Worm (Caenorhabditis elegans) whole organism, L4 larva: Measurements from ENCODE around the gene Y67H2A.7.

Source experiments
- D1046.2 ChIP-seq: fragments of 200-800 bp; sonication (Bioruptor generic); IDR thresholded peaks from 2 replicates; pipeline ENCODE4 v1.3.6; 2022; ENCODE audit warnings: missing genetic modification characterization, missing compliant biosample characterization
- F26F4.8 ChIP-seq: fragments of 200-800 bp; sonication (Bioruptor generic); conservative IDR thresholded peaks from 2 replicates; pipeline ENCODE4 v1.3.6; 2022; ENCODE audit warnings: missing genetic modification characterization, missing compliant biosample characterization
- F49E8.2 ChIP-seq: sonication (generic microtip); optimal IDR thresholded peaks from 2 replicates; lab custom pipeline; 2016; ENCODE audit warnings: missing compliant biosample characterization, mild to moderate bottlenecking, missing genetic modification characterization, borderline replicate concordance
- R02D3.7 ChIP-seq: fragments of 150-350 bp; sonication (generic microtip); optimal IDR thresholded peaks from 3 replicates; lab custom pipeline; 2014; ENCODE audit warnings: missing biosample characterization, missing genetic modification characterization
- T20F7.1 ChIP-seq: fragments of 200-800 bp; sonication (Bioruptor generic); optimal IDR thresholded peaks from 2 replicates; lab custom pipeline; 2018; ENCODE audit warnings: mild to moderate bottlenecking, missing genetic modification characterization, missing compliant biosample characterization
- T26A8.4 ChIP-seq: fragments of 200-800 bp; sonication (Bioruptor generic); IDR thresholded peaks from 2 replicates; pipeline ENCODE4 v1.3.6; 2022; ENCODE audit warnings: missing genetic modification characterization, missing compliant biosample characterization
- Y48G9A.11 ChIP-seq: fragments of 200-800 bp; sonication (Bioruptor generic); IDR thresholded peaks from 2 replicates; pipeline ENCODE4 v1.3.6; 2022; ENCODE audit warnings: missing genetic modification reagents, missing genetic modification characterization, missing compliant biosample characterization
- ZK337.2 ChIP-seq: fragments of 200-800 bp; sonication (Bioruptor generic); IDR thresholded peaks from 2 replicates; pipeline ENCODE4 v1.3.6; 2022; ENCODE audit warnings: missing genetic modification reagents, missing genetic modification characterization, missing compliant biosample characterization
- aha-1 ChIP-seq: fragments of 150-350 bp; peaks from one replicate; lab custom pipeline; 2014; ENCODE audit warnings: missing biosample characterization, missing genetic modification characterization
- aly-2 ChIP-seq: sonication (generic microtip); optimal IDR thresholded peaks from 2 replicates; lab custom pipeline; 2018; ENCODE audit warnings: missing biosample characterization, missing genetic modification characterization
- ama-1 ChIP-seq: fragments of 150-350 bp; optimal IDR thresholded peaks from 2 replicates; lab custom pipeline; 2014; ENCODE audit warnings: inconsistent platforms, mixed read lengths
- arid-1 ChIP-seq: fragments of 200-800 bp; sonication (Bioruptor generic); conservative IDR thresholded peaks from 2 replicates; pipeline ENCODE4 v1.3.6; 2022; ENCODE audit warnings: missing genetic modification reagents, missing genetic modification characterization, missing compliant biosample characterization
- ceh-28 ChIP-seq: fragments of 150-350 bp; optimal IDR thresholded peaks from 2 replicates; lab custom pipeline; 2014; ENCODE audit warnings: missing biosample characterization, missing genetic modification reagents, missing genetic modification characterization
- ceh-44 ChIP-seq: fragments of 200-800 bp; sonication (Bioruptor generic); IDR thresholded peaks from 2 replicates; pipeline ENCODE4 v1.3.6; 2022; ENCODE audit warnings: missing genetic modification reagents, missing genetic modification characterization, missing compliant biosample characterization
- ceh-62 ChIP-seq: sonication (generic microtip); optimal IDR thresholded peaks from 2 replicates; lab custom pipeline; 2017; ENCODE audit warnings: missing biosample characterization, missing genetic modification characterization
- ceh-82 ChIP-seq: sonication (generic microtip); optimal IDR thresholded peaks from 2 replicates; lab custom pipeline; 2017; ENCODE audit warnings: missing biosample characterization, missing genetic modification characterization
- ctbp-1 ChIP-seq: fragments of 200-800 bp; sonication (Bioruptor generic); IDR thresholded peaks from 2 replicates; pipeline ENCODE4 v1.3.6; 2022; ENCODE audit warnings: missing genetic modification reagents, missing genetic modification characterization, missing compliant biosample characterization
- daf-16 ChIP-seq, 3 experiments: sonication (generic microtip); optimal IDR thresholded peaks; 2 replicates each; lab custom pipeline; 2016 to 2017; ENCODE audit warnings: missing genetic modification characterization in 3 of 3, missing genetic modification reagents in 3 of 3, mild to moderate bottlenecking in 2 of 3, missing compliant biosample characterization in 2 of 3, missing biosample characterization in 1 of 3, moderate library complexity in 1 of 3
- daf-19 ChIP-seq: fragments of 200-800 bp; sonication (Bioruptor generic); conservative IDR thresholded peaks from 2 replicates; pipeline ENCODE4 v1.3.6; 2022; ENCODE audit warnings: missing genetic modification characterization, missing compliant biosample characterization
- dmd-9 ChIP-seq: fragments of 200-800 bp; sonication (Bioruptor generic); IDR thresholded peaks from 2 replicates; pipeline ENCODE4 v1.3.6; 2022; ENCODE audit warnings: missing genetic modification reagents, missing genetic modification characterization, missing compliant biosample characterization
- dpl-1 ChIP-seq: fragments of 150-350 bp; optimal IDR thresholded peaks from 2 replicates; lab custom pipeline; 2014; ENCODE audit warnings: missing biosample characterization, missing genetic modification reagents, missing genetic modification characterization
- duxl-1 ChIP-seq: sonication (generic microtip); optimal IDR thresholded peaks from 2 replicates; lab custom pipeline; 2016; ENCODE audit warnings: mild to moderate bottlenecking, missing genetic modification characterization, moderate library complexity, missing compliant biosample characterization; ENCODE audit not compliant: poor library complexity
- egl-27 ChIP-seq: sonication (generic microtip); optimal IDR thresholded peaks from 3 replicates; lab custom pipeline; 2017; ENCODE audit warnings: missing biosample characterization, missing genetic modification reagents, missing genetic modification characterization
- egl-43 ChIP-seq: fragments of 200-800 bp; sonication (Bioruptor generic); IDR thresholded peaks from 2 replicates; pipeline ENCODE4 v1.3.6; 2022; ENCODE audit warnings: missing genetic modification reagents, missing genetic modification characterization, missing compliant biosample characterization
- fkh-10 ChIP-seq: fragments of 150-350 bp; optimal IDR thresholded peaks from 2 replicates; lab custom pipeline; 2014; ENCODE audit warnings: missing biosample characterization, missing genetic modification reagents, missing genetic modification characterization
- fos-1 ChIP-seq: fragments of 150-350 bp; optimal IDR thresholded peaks from 2 replicates; lab custom pipeline; 2014; ENCODE audit warnings: missing biosample characterization, missing genetic modification characterization
- jun-1 ChIP-seq: fragments of 150-350 bp; optimal IDR thresholded peaks from 2 replicates; lab custom pipeline; 2014; ENCODE audit warnings: missing biosample characterization, missing genetic modification reagents, missing genetic modification characterization
- lim-7 ChIP-seq: fragments of 200-800 bp; sonication (Bioruptor generic); IDR thresholded peaks from 2 replicates; pipeline ENCODE4 v1.3.6; 2022; ENCODE audit warnings: missing genetic modification characterization, missing compliant biosample characterization
- lin-1 ChIP-seq: fragments of 200-800 bp; sonication (Bioruptor generic); IDR thresholded peaks from 2 replicates; pipeline ENCODE4 v1.3.6; 2022; ENCODE audit warnings: missing genetic modification reagents, missing genetic modification characterization, missing compliant biosample characterization
- lin-29 ChIP-seq: fragments of 200-800 bp; sonication (Bioruptor generic); IDR thresholded peaks from 2 replicates; pipeline ENCODE4 v1.3.6; 2022; ENCODE audit warnings: missing genetic modification reagents, missing genetic modification characterization, missing compliant biosample characterization
- lsy-2 ChIP-seq, 2 experiments: fragments of 150-350 bp in 1 of 2; sonication (generic microtip) in 1 of 2; optimal IDR thresholded peaks; 2 replicates each; lab custom pipeline; 2014 to 2017; ENCODE audit warnings: missing biosample characterization in 2 of 2, missing genetic modification characterization in 2 of 2
- madf-5 ChIP-seq, 2 experiments: fragments of 200-800 bp; sonication (Bioruptor generic); IDR thresholded peaks; 2 replicates each; pipeline ENCODE4 v1.3.6; 2022; ENCODE audit warnings: missing compliant biosample characterization in 2 of 2, missing genetic modification characterization in 2 of 2
- madf-9 ChIP-seq: fragments of 200-800 bp; sonication (Bioruptor generic); conservative IDR thresholded peaks from 2 replicates; pipeline ENCODE4 v1.3.6; 2022; ENCODE audit warnings: missing genetic modification reagents, missing genetic modification characterization, missing compliant biosample characterization
- mdl-1 ChIP-seq, 2 experiments: fragments of 150-350 bp in 1 of 2; sonication (generic microtip) in 1 of 2; optimal IDR thresholded peaks; 2 replicates each; lab custom pipeline; 2014 to 2017; ENCODE audit warnings: missing biosample characterization in 2 of 2, missing genetic modification characterization in 2 of 2
- mep-1 ChIP-seq: fragments of 150-350 bp; sonication (generic microtip); optimal IDR thresholded peaks from 3 replicates; lab custom pipeline; 2014; ENCODE audit warnings: missing biosample characterization, missing genetic modification characterization
- mes-2 ChIP-seq: sonication (generic microtip); optimal IDR thresholded peaks from 2 replicates; lab custom pipeline; 2016; ENCODE audit warnings: missing genotype, mild to moderate bottlenecking, missing genetic modification characterization, missing compliant biosample characterization; ENCODE audit not compliant: poor library complexity, severe bottlenecking
- mxl-3 ChIP-seq: fragments of 200-800 bp; sonication (Bioruptor generic); optimal IDR thresholded peaks from 2 replicates; lab custom pipeline; 2018; ENCODE audit warnings: mild to moderate bottlenecking, missing genetic modification characterization, missing compliant biosample characterization
- nhr-10 ChIP-seq: fragments of 150-350 bp; optimal IDR thresholded peaks from 2 replicates; lab custom pipeline; 2014; ENCODE audit warnings: missing biosample characterization, missing genetic modification characterization
- nhr-11 ChIP-seq: fragments of 150-350 bp; optimal IDR thresholded peaks from 2 replicates; lab custom pipeline; 2014; ENCODE audit warnings: missing biosample characterization, missing genetic modification characterization
- nhr-237 ChIP-seq: sonication (generic microtip); optimal IDR thresholded peaks from 2 replicates; lab custom pipeline; 2017; ENCODE audit warnings: missing biosample characterization, missing genetic modification characterization
- nhr-28 ChIP-seq: fragments of 150-350 bp; optimal IDR thresholded peaks from 2 replicates; lab custom pipeline; 2014; ENCODE audit warnings: missing biosample characterization, missing genetic modification characterization
- nhr-6 ChIP-seq: fragments of 150-350 bp; optimal IDR thresholded peaks from 2 replicates; lab custom pipeline; 2014; ENCODE audit warnings: missing biosample characterization, missing genetic modification characterization
- php-3 ChIP-seq: fragments of 200-800 bp; sonication (Bioruptor generic); IDR thresholded peaks from 2 replicates; pipeline ENCODE4 v1.3.6; 2022; ENCODE audit warnings: missing genetic modification reagents, missing genetic modification characterization, missing compliant biosample characterization
- pqm-1 ChIP-seq: sonication (generic microtip); optimal IDR thresholded peaks from 2 replicates; lab custom pipeline; 2017; ENCODE audit warnings: missing biosample characterization, missing genetic modification characterization
- set-16 ChIP-seq: fragments of 200-800 bp; sonication (Bioruptor generic); IDR thresholded peaks from 2 replicates; pipeline ENCODE4 v1.3.6; 2022; ENCODE audit warnings: missing genetic modification reagents, missing genetic modification characterization, missing compliant biosample characterization
- spr-3 ChIP-seq: fragments of 200-800 bp; sonication (Bioruptor generic); optimal IDR thresholded peaks from 2 replicates; lab custom pipeline; 2018; ENCODE audit warnings: mild to moderate bottlenecking, missing genetic modification characterization, missing compliant biosample characterization
- tag-97 ChIP-seq: fragments of 200-800 bp; sonication (Bioruptor generic); IDR thresholded peaks from 2 replicates; pipeline ENCODE4 v1.3.6; 2022; ENCODE audit warnings: missing genetic modification characterization, missing compliant biosample characterization
- unc-39 ChIP-seq: sonication (generic microtip); optimal IDR thresholded peaks from 2 replicates; lab custom pipeline; 2017; ENCODE audit warnings: missing biosample characterization, missing genetic modification characterization
- unc-62 ChIP-seq, 3 experiments: fragments of 150-350 bp in 1 of 3; sonication (generic microtip); optimal IDR thresholded peaks in 2 of 3; peaks in 1 of 3; 1 replicate in 1 of 3; 2 replicates in 2 of 3; lab custom pipeline; 2014 to 2017; ENCODE audit warnings: missing biosample characterization in 3 of 3, missing genetic modification characterization in 3 of 3, missing genetic modification reagents in 3 of 3, missing genotype in 1 of 3
- vab-7 ChIP-seq: fragments of 200-800 bp; sonication (Bioruptor generic); IDR thresholded peaks from 2 replicates; pipeline ENCODE4 v1.3.6; 2022; ENCODE audit warnings: missing genetic modification reagents, missing genetic modification characterization, missing compliant biosample characterization
- zfp-3 ChIP-seq: fragments of 200-800 bp; sonication (Bioruptor generic); conservative IDR thresholded peaks from 2 replicates; pipeline ENCODE4 v1.3.6; 2022; ENCODE audit warnings: missing genetic modification reagents, missing genetic modification characterization, missing compliant biosample characterization
- ztf-11 ChIP-seq: fragments of 150-350 bp; optimal IDR thresholded peaks from 2 replicates; lab custom pipeline; 2014; ENCODE audit warnings: missing biosample characterization, missing genetic modification characterization

Gene Y67H2A.7

DNA sequence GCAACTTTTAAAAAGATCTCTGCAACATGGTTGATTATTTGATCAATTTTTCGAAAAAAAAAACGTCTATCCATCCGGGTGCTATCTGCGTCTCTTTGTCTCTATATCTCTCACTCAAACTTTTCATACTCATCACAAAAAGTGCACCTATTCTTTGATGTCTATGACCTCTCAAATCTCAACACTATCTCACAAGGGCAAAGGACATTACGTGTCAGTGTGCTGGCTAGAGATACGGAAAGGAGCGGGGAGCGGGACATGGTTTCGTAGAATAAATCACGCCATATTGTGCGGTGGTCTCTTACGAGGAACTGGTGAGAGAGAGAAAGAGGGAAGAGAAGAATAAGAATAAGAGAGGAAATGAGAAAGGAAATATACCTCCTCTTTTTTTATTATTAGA lies 18.9 kb downstream of the Y67H2A.7 start (continued):
- TF ChIP-seq nhr-11 (tag; lab: Kevin White, UChicago) (peak; percentile 86), ztf-11 (no peak), egl-27 (tag; lab: Kevin White, UChicago) (no peak), ceh-62 (no peak), mdl-1 (tag; optimal IDR thresholded peaks at IDR 0.05; lab: Kevin White, UChicago) (peak in 1 of 2 experiments; percentile 66), fkh-10 (peak; percentile 7), daf-19 (GFP tag; lab: Robert Waterston, UW) (no peak), vab-7 (GFP tag; lab: Robert Waterston, UW) (no peak), dpl-1 (GFP tag; lab: Kevin White, UChicago) (peak; percentile 36), ceh-82 (no peak), aly-2 (tag; lab: Kevin White, UChicago) (no peak), ctbp-1 (GFP tag; lab: Robert Waterston, UW) (no peak), Y48G9A.11 (GFP tag; lab: Robert Waterston, UW) (no peak), lsy-2 (tag; optimal IDR thresholded peaks at IDR 0.05; lab: Kevin White, UChicago) (peak; percentile 64 to 84), nhr-10 (peak; percentile 80), pqm-1 (peak; percentile 22), spr-3 (GFP tag; lab: Kevin White, UChicago) (no peak), T20F7.1 (GFP tag; lab: Kevin White, UChicago) (peak; percentile 65), lin-29 (GFP tag; lab: Robert Waterston, UW) (no peak), ZK337.2 (no peak), daf-16 (GFP tag; optimal IDR thresholded peaks at IDR 0.05; lab: Kevin White, UChicago) (peak; percentile 19 to 20), daf-16 (tag; optimal IDR thresholded peaks at IDR 0.05; lab: Kevin White, UChicago) (peak; percentile 78), mep-1 (tag; lab: Kevin White, UChicago) (peak; percentile 90), aha-1 (tag; lab: Kevin White, UChicago) (peak; percentile 97), nhr-6 (tag; lab: Kevin White, UChicago) (peak; percentile 88), lim-7 (no peak), jun-1 (peak; percentile 52), mxl-3 (GFP tag; lab: Kevin White, UChicago) (peak; percentile 59), zfp-3 (GFP tag; lab: Robert Waterston, UW) (0 out of 2 replicates have a peak, but pooled peaks have one; percentile 54), duxl-1 (no peak), nhr-28 (tag; lab: Kevin White, UChicago) (peak; percentile 94), dmd-9 (GFP tag; lab: Robert Waterston, UW) (no peak), F26F4.8 (no peak), php-3 (GFP tag; lab: Robert Waterston, UW) (peak; percentile 47; the same call in 1 of the 2 replicates), nhr-237 (tag; lab: Kevin White, UChicago) (no peak), madf-5 (GFP tag; IDR thresholded peaks at IDR 0.05; lab: Robert Waterston, UW) (no peak), ceh-28 (tag; lab: Kevin White, UChicago) (no peak), unc-39 (no peak), mes-2 (tag; lab: Kevin White, UChicago) (peak; percentile 78), R02D3.7 (tag; lab: Kevin White, UChicago) (no peak), T26A8.4 (GFP tag; lab: Robert Waterston, UW) (peak; percentile 46), ceh-44 (GFP tag; lab: Robert Waterston, UW) (no peak), fos-1 (tag; lab: Kevin White, UChicago) (no peak), unc-62 (GFP tag; optimal IDR thresholded peaks at IDR 0.05 in 1 of 2; lab: Kevin White, UChicago) (no peak), unc-62 (tag; optimal IDR thresholded peaks at IDR 0.05; lab: Kevin White, UChicago) (no peak), egl-43 (GFP tag; lab: Robert Waterston, UW) (no peak), F49E8.2 (tag; lab: Kevin White, UChicago) (no peak), set-16 (GFP tag; lab: Robert Waterston, UW) (peak; percentile 20; the same call in 1 of the 2 replicates), arid-1 (GFP tag; lab: Robert Waterston, UW) (no peak), ama-1 (lab: Kevin White, UChicago) (no peak), madf-9 (no peak), lin-1 (GFP tag; lab: Robert Waterston, UW) (peak; percentile 87), tag-97 (GFP tag; lab: Robert Waterston, UW) (no peak), D1046.2 (GFP tag; lab: Robert Waterston, UW) (no peak)
